Worm (Caenorhabditis elegans) whole organism, L1 larva: ENCODE results near the gene F20G2.1.

Experiments
- C04F5.9 ChIP-seq: sonication (generic microtip); optimal IDR thresholded peaks from 2 replicates; lab custom pipeline; 2016; ENCODE audit warnings: missing genetic modification characterization, missing compliant biosample characterization
- Y116A8C.19 ChIP-seq: sonication (generic microtip); optimal IDR thresholded peaks from 2 replicates; lab custom pipeline; 2016; ENCODE audit warnings: missing compliant biosample characterization, missing genetic modification characterization, borderline replicate concordance
- aha-1 ChIP-seq: fragments of 150-350 bp; optimal IDR thresholded peaks from 2 replicates; lab custom pipeline; 2014; ENCODE audit warnings: missing biosample characterization, missing genetic modification characterization
- ama-1 ChIP-seq: fragments of 150-350 bp; optimal IDR thresholded peaks from 2 replicates; lab custom pipeline; 2014
- blmp-1 ChIP-seq: fragments of 150-350 bp; optimal IDR thresholded peaks from 2 replicates; lab custom pipeline; 2014; ENCODE audit warnings: missing biosample characterization, missing genetic modification characterization
- ceh-82 ChIP-seq, 3 experiments: fragments of 150-350 bp in 1 of 3; sonication (generic microtip) in 2 of 3; optimal IDR thresholded peaks; 2 replicates each; lab custom pipeline; 2014 to 2017; ENCODE audit warnings: missing biosample characterization in 3 of 3, missing genetic modification characterization in 3 of 3
- efl-1 ChIP-seq, 4 experiments: fragments of 150-350 bp; optimal IDR thresholded peaks in 3 of 4; peaks in 1 of 4; 1 replicate in 1 of 4; 2 replicates in 3 of 4; lab custom pipeline; 2014; ENCODE audit warnings: missing biosample characterization in 2 of 4, missing genetic modification characterization in 2 of 4, missing genetic modification reagents in 2 of 4
- efl-3 ChIP-seq: fragments of 200-800 bp; sonication (Bioruptor generic); optimal IDR thresholded peaks from 2 replicates; lab custom pipeline; 2018; ENCODE audit warnings: mild to moderate bottlenecking, missing genetic modification characterization, missing compliant biosample characterization
- egl-13 ChIP-seq: sonication (generic microtip); optimal IDR thresholded peaks from 2 replicates; lab custom pipeline; 2016; ENCODE audit warnings: missing genotype, missing genetic modification reagents, missing genetic modification characterization, missing compliant biosample characterization
- hlh-17 ChIP-seq: fragments of 200-800 bp; sonication (Bioruptor generic); optimal IDR thresholded peaks from 2 replicates; lab custom pipeline; 2018; ENCODE audit warnings: missing genetic modification characterization, mild to moderate bottlenecking, missing compliant biosample characterization, moderate library complexity, borderline replicate concordance
- isw-1 ChIP-seq: fragments of 200-800 bp; sonication (Bioruptor generic); IDR thresholded peaks from 2 replicates; pipeline ENCODE4 v1.3.6; 2022; ENCODE audit warnings: missing genetic modification characterization, missing compliant biosample characterization
- lin-14 ChIP-seq: fragments of 200-800 bp; sonication (Bioruptor generic); optimal IDR thresholded peaks from 2 replicates; lab custom pipeline; 2018; ENCODE audit warnings: mild to moderate bottlenecking, missing genetic modification characterization, moderate library complexity, missing compliant biosample characterization
- lin-35 ChIP-seq, 2 experiments: fragments of 150-350 bp; optimal IDR thresholded peaks; 2 replicates each; lab custom pipeline; 2014; ENCODE audit warnings: missing biosample characterization in 2 of 2, missing genetic modification characterization in 2 of 2, missing genetic modification reagents in 2 of 2
- lsy-2 ChIP-seq, 2 experiments: fragments of 150-350 bp; optimal IDR thresholded peaks; 2 replicates each; lab custom pipeline; 2014; ENCODE audit warnings: missing biosample characterization in 2 of 2, missing genetic modification characterization in 2 of 2
- mdl-1 ChIP-seq, 2 experiments: fragments of 150-350 bp; optimal IDR thresholded peaks; 2 replicates each; lab custom pipeline; 2014 to 2017; ENCODE audit warnings: missing biosample characterization in 2 of 2, missing genetic modification characterization in 2 of 2, inconsistent platforms in 1 of 2
- mep-1 ChIP-seq: fragments of 150-350 bp; optimal IDR thresholded peaks from 2 replicates; lab custom pipeline; 2014; ENCODE audit warnings: missing biosample characterization, missing genetic modification characterization
- nhr-11 ChIP-seq: fragments of 150-350 bp; optimal IDR thresholded peaks from 2 replicates; lab custom pipeline; 2014; ENCODE audit warnings: missing biosample characterization, missing genetic modification characterization
- nhr-20 ChIP-seq: sonication (generic microtip); optimal IDR thresholded peaks from 2 replicates; lab custom pipeline; 2016; ENCODE audit warnings: mild to moderate bottlenecking, missing genetic modification characterization, missing compliant biosample characterization
- nhr-28 ChIP-seq: fragments of 150-350 bp; optimal IDR thresholded peaks from 2 replicates; lab custom pipeline; 2014; ENCODE audit warnings: missing biosample characterization, missing genetic modification characterization
- nhr-71 ChIP-seq: sonication (generic microtip); optimal IDR thresholded peaks from 2 replicates; lab custom pipeline; 2016; ENCODE audit warnings: mild to moderate bottlenecking, missing genetic modification characterization, moderate library complexity, missing compliant biosample characterization
- nhr-76 ChIP-seq: sonication (generic microtip); optimal IDR thresholded peaks from 2 replicates; lab custom pipeline; 2017; ENCODE audit warnings: missing biosample characterization, missing genetic modification characterization
- nhr-77 ChIP-seq: fragments of 150-350 bp; optimal IDR thresholded peaks from 2 replicates; lab custom pipeline; 2014; ENCODE audit warnings: missing biosample characterization, missing genetic modification characterization
- nhr-85 ChIP-seq: sonication (generic microtip); peaks from one replicate; lab custom pipeline; 2016; ENCODE audit warnings: missing genetic modification characterization, inconsistent platforms, missing compliant biosample characterization
- pqm-1 ChIP-seq: sonication (generic microtip); optimal IDR thresholded peaks from 3 replicates; lab custom pipeline; 2017; ENCODE audit warnings: missing biosample characterization, missing genetic modification characterization
- rnt-1 ChIP-seq: sonication (generic microtip); optimal IDR thresholded peaks from 2 replicates; lab custom pipeline; 2016; ENCODE audit warnings: mild to moderate bottlenecking, missing genetic modification characterization, moderate library complexity, missing compliant biosample characterization
- snu-23 ChIP-seq: sonication (generic microtip); optimal IDR thresholded peaks from 2 replicates; lab custom pipeline; 2016; ENCODE audit warnings: missing genetic modification characterization, missing compliant biosample characterization
- sptf-1 ChIP-seq: fragments of 150-350 bp; optimal IDR thresholded peaks from 2 replicates; lab custom pipeline; 2014; ENCODE audit warnings: missing biosample characterization, missing genetic modification characterization
- sup-37 ChIP-seq: fragments of 200-800 bp; sonication (Bioruptor generic); optimal IDR thresholded peaks from 2 replicates; lab custom pipeline; 2018; ENCODE audit warnings: mild to moderate bottlenecking, missing genetic modification characterization, missing compliant biosample characterization
- swsn-7 ChIP-seq: sonication (generic microtip); optimal IDR thresholded peaks from 2 replicates; lab custom pipeline; 2016; ENCODE audit warnings: missing genetic modification characterization, missing compliant biosample characterization
- unc-30 ChIP-seq: sonication (generic microtip); optimal IDR thresholded peaks from 2 replicates; lab custom pipeline; 2017; ENCODE audit warnings: missing biosample characterization, missing genetic modification characterization
- xbp-1 ChIP-seq: sonication (generic microtip); optimal IDR thresholded peaks from 2 replicates; lab custom pipeline; 2016; ENCODE audit warnings: missing genetic modification characterization, missing compliant biosample characterization
- zip-4 ChIP-seq: fragments of 200-800 bp; sonication (Bioruptor generic); optimal IDR thresholded peaks from 2 replicates; lab custom pipeline; 2018; ENCODE audit warnings: mild to moderate bottlenecking, missing genetic modification characterization, moderate library complexity, missing compliant biosample characterization
- ztf-11 ChIP-seq, 2 experiments: sonication (generic microtip); optimal IDR thresholded peaks; 2 replicates each; lab custom pipeline; 2016 to 2017; ENCODE audit warnings: missing genetic modification characterization in 2 of 2, missing biosample characterization in 1 of 2, missing compliant biosample characterization in 1 of 2

Gene F20G2.1

DNA sequence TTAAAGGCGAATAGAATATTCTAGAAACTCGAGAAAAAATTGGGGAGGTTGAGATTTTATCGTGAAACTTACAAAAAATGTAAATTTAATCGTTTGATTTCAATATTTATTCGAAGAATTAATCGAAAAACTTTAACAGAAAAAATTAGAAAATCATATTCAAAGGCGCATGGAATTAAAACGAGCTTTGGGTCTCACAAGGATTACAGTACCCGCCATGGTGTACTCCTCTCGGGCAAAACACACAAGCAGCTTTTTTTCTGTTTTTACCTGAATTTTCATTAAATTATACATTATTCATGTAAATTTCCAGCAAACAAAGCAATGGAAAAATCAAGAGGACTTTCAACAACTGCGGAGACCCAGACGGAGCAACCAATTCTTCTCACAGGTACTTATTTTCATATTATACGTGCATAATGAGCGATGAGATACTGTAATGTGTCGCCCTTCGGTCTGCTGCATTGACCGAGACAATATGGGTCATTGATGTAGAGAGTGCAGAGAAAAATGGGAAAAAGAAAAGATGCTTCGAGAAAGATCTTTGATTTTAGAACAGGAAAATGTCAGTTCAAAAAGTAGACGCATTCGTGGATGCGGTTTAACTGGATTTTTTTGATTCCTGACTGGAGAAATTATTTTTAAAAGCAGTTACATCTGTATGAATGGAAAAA lies 34.0 kb upstream of the F20G2.1 start, which contains the start of the genes F53C11.4 and F53C11.5 (continued):
- no peak for TF ChIP-seq Y116A8C.19
- no peak for TF ChIP-seq sup-37 (GFP tag; lab: Kevin White, UChicago)
- TF ChIP-seq ztf-11 (tag; optimal IDR thresholded peaks at IDR 0.05; lab: Kevin White, UChicago): peak in 1 of 2 experiments; percentile 23
- no peak for TF ChIP-seq zip-4 (GFP tag; lab: Kevin White, UChicago)
- peak; percentile 67 for TF ChIP-seq mep-1 (tag; lab: Kevin White, UChicago)
- no peak for TF ChIP-seq isw-1 (GFP tag; lab: Robert Waterston, UW)
- no peak for TF ChIP-seq nhr-77 (tag; lab: Kevin White, UChicago)

DNA sequence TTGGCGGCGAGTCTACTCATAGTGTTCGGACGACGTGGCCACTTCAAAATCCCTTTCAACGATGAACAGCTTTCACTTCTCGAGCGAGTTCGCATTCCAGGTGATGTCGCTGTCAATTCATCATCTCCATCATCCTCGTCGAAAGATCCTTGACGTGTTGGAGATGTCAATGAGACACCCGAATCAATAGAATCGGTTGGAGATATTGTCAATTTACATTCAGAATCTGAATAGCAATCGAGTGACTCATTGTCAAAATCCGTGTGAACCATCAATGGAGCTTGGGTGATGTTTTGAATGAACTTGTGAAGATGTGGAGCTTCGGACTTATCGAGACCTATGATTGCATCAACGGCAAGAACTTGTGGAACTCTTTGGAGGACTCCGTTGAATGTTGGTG lies 32.4 kb upstream of the F20G2.1 start:
- no peak for TF ChIP-seq egl-13 (tag; lab: Kevin White, UChicago)
- no peak for TF ChIP-seq xbp-1 (tag; lab: Kevin White, UChicago)
- no peak for TF ChIP-seq nhr-76 (tag; lab: Kevin White, UChicago)
- no peak for TF ChIP-seq lsy-2 (tag; optimal IDR thresholded peaks at IDR 0.05; lab: Kevin White, UChicago)
- TF ChIP-seq unc-30 (tag; lab: Kevin White, UChicago): no peak
- TF ChIP-seq efl-3 (GFP tag; lab: Kevin White, UChicago): no peak
- peak; percentile 53 for TF ChIP-seq nhr-85
- TF ChIP-seq pqm-1: no peak

DNA sequence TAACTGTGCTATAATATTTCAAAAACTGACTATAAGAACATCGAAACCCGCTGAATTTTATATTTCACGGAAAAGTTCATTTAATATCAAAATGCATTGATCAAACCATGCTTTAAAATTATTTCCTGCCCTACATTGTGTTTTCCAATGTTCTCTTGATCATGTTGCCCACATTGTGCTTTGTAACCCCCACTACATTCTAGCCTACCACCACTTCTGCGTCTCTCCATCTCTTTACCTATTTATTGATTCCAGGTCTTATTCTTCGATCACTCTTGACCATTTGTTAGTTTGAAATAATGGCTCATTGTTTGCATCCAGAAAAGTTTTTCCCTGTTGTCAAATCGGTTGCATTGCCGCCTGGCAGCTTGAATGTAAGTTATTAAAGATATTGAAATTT lies 28.8 kb upstream of the F20G2.1 start, which contains the start of gene decr-1.1:
TSS of gene decr-1.1 (plus strand) at position 210 of the 400 bp plus-strand sequence.
- TF ChIP-seq lin-35 (GFP tag; optimal IDR thresholded peaks at IDR 0.05; lab: Kevin White, UChicago) (peak in 1 of 2 experiments; percentile 49), unc-30 (tag; lab: Kevin White, UChicago) (no peak), nhr-11 (tag; lab: Kevin White, UChicago) (no peak), nhr-20 (tag; lab: Kevin White, UChicago) (peak; percentile 75), lsy-2 (tag; optimal IDR thresholded peaks at IDR 0.05; lab: Kevin White, UChicago) (no peak), snu-23 (GFP tag; lab: Kevin White, UChicago) (peak; percentile 10), rnt-1 (tag; lab: Kevin White, UChicago) (peak; percentile 11), nhr-71 (tag; lab: Kevin White, UChicago) (peak; percentile 40)

DNA sequence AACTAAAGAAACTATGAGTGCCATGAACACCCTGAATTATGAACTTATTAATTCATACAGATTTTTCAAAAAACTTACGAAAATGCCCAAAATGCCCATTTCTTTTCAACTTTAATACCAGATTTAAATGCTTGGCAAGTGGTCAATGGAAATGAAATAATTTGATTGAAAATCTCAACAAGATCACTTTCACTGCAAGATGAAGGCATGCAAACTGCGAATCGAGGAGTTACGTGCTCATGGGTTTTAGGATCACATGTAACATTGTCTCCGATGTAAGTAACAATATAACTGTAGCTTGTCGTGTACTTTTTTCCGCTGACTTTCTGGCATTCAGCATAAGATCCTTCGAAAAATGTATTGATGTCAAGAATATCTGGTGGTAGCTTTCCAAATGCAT lies 27.5 kb upstream of the F20G2.1 start:
- TF ChIP-seq nhr-85 (no peak), efl-1 (optimal IDR thresholded peaks at IDR 0.05; lab: Kevin White, UChicago) (no peak), efl-1 (GFP tag; optimal IDR thresholded peaks at IDR 0.05 in 1 of 2; lab: Kevin White, UChicago) (peak in 1 of 2 experiments; percentile 84)
- TF ChIP-seq, all 84 proteins: peak for 1

DNA sequence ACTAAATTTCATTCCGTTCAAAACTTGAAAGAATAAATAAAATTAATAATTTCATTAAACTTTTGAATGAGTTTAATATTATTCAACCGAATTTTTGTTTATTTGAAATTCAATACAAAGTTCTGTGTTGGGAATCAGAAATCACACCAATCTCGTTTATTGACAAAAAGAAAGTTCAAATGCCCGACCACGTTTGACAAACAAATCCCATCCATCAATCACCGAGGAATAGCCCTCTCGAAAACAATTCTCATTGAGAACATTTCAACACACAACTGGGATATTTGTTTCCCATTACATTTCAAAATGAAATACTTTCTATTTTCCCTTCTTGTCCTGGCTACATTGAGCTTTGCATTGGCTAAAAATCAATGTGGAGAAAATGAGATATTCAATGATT lies 24.5 kb upstream of the F20G2.1 start, which contains the start of gene F53C11.9:
TSS of gene F53C11.9 (plus strand) at position 159 of the 400 bp plus-strand sequence.
- TF ChIP-seq nhr-76 (tag; lab: Kevin White, UChicago): no peak
- no peak for TF ChIP-seq sptf-1 (tag; lab: Kevin White, UChicago)
- no peak for TF ChIP-seq swsn-7 (tag; lab: Kevin White, UChicago)
- no peak for TF ChIP-seq hlh-17 (GFP tag; lab: Kevin White, UChicago)
- TF ChIP-seq nhr-28 (tag; lab: Kevin White, UChicago): no peak
- TF ChIP-seq mdl-1 (tag; optimal IDR thresholded peaks at IDR 0.05; lab: Kevin White, UChicago): no peak
- TF ChIP-seq ceh-82 (tag; optimal IDR thresholded peaks at IDR 0.05; lab: Kevin White, UChicago): no peak
- TF ChIP-seq ztf-11 (tag; optimal IDR thresholded peaks at IDR 0.05; lab: Kevin White, UChicago): no peak
- peak; percentile 25 for TF ChIP-seq rnt-1 (tag; lab: Kevin White, UChicago)
- TF ChIP-seq aha-1 (tag; lab: Kevin White, UChicago): no peak
- no peak for TF ChIP-seq ama-1 (lab: Kevin White, UChicago)
- no peak for TF ChIP-seq lin-14 (GFP tag; lab: Kevin White, UChicago)
- peak; percentile 32 for TF ChIP-seq blmp-1 (tag; lab: Kevin White, UChicago)
- TF ChIP-seq C04F5.9: no peak
